Fruit fly (Drosophila melanogaster): ENCODE measurements around the gene Lar.

The Lar gene

dm6 chr2L:19758511-19759128 is 172.2 kb downstream of the Lar start, which contains the start of the genes CG10628 and Dus3 (continued):
- TF ChIP-seq tll (GFP tag; optimal IDR thresholded peaks at IDR 0.05) (peak in 1 of 2 experiments; percentile 22), Nf-YC (tag; optimal IDR thresholded peaks at IDR 0.05) (peak; percentile 82), Tbp (GFP tag; optimal IDR thresholded peaks at IDR 0.05) (no peak), ems (GFP tag; optimal IDR thresholded peaks at IDR 0.05) (peak; percentile 93), BtbVII (GFP tag; optimal IDR thresholded peaks at IDR 0.05) (peak; percentile 82), Bteb2 (GFP tag; optimal IDR thresholded peaks at IDR 0.05) (peak; percentile 93), Fer1 (GFP tag; optimal IDR thresholded peaks at IDR 0.05) (peak; percentile 92), dmrt11E (tag; optimal IDR thresholded peaks at IDR 0.05) (peak; percentile 81), CG11723 (GFP tag; optimal IDR thresholded peaks at IDR 0.05) (peak; percentile 78), shn (GFP tag; optimal IDR thresholded peaks at IDR 0.05) (peak; percentile 90), bsh (GFP tag; optimal IDR thresholded peaks at IDR 0.05) (peak; percentile 78 to 95), CG9817 (tag; optimal IDR thresholded peaks at IDR 0.05) (peak; percentile 92), CG15011 (GFP tag; optimal IDR thresholded peaks at IDR 0.05) (peak; percentile 80), CG13624 (GFP tag; optimal IDR thresholded peaks at IDR 0.05) (peak; percentile 94), Doc2 (GFP tag; IDR thresholded peaks at IDR 0.05) (peak; percentile 28; the same call in 1 of the 2 replicates), gcm (GFP tag; optimal IDR thresholded peaks at IDR 0.05) (peak; percentile 79), Gug (GFP tag; IDR thresholded peaks at IDR 0.05) (peak; percentile 88), CG5180 (GFP tag; optimal IDR thresholded peaks at IDR 0.05) (peak; percentile 62), CG11247 (GFP tag; IDR thresholded peaks at IDR 0.05) (peak; percentile 89), CG14441 (GFP tag; IDR thresholded peaks at IDR 0.05) (peak; percentile 93), Ssrp (tag; optimal IDR thresholded peaks at IDR 0.05) (peak; percentile 86), da (GFP tag; optimal IDR thresholded peaks at IDR 0.05) (peak; percentile 73), usp (GFP tag; optimal IDR thresholded peaks at IDR 0.05) (no peak), abd-A (tag; optimal IDR thresholded peaks at IDR 0.05) (peak; percentile 93), dmrt99B (tag; optimal IDR thresholded peaks at IDR 0.05) (peak; percentile 88), CG1603 (tag; optimal IDR thresholded peaks at IDR 0.05) (peak; percentile 96), Asciz (GFP tag; optimal IDR thresholded peaks at IDR 0.05) (peak; percentile 73), nom (GFP tag; optimal IDR thresholded peaks at IDR 0.05) (peak; percentile 64), repo (GFP tag; optimal IDR thresholded peaks at IDR 0.05) (peak; percentile 83), nau (GFP tag; optimal IDR thresholded peaks at IDR 0.05) (peak; percentile 83), CG3726 (GFP tag; IDR thresholded peaks at IDR 0.05) (peak; percentile 69; the same call in 2 of the 3 replicates), CG3065 (GFP tag; optimal IDR thresholded peaks at IDR 0.05) (peak; percentile 77), aop (GFP tag; IDR thresholded peaks at IDR 0.05) (peak; percentile 66), CG18619 (GFP tag; optimal IDR thresholded peaks at IDR 0.05) (peak; percentile 83), CG9876 (GFP tag; optimal IDR thresholded peaks at IDR 0.05) (peak; percentile 80), TFAM (GFP tag; optimal IDR thresholded peaks at IDR 0.05) (no peak), gcm2 (GFP tag; optimal IDR thresholded peaks at IDR 0.05) (peak; percentile 80), CG10654 (GFP tag; optimal IDR thresholded peaks at IDR 0.05) (peak; percentile 93), p53 (GFP tag; optimal IDR thresholded peaks at IDR 0.05) (peak; percentile 73), gce (GFP tag; IDR thresholded peaks at IDR 0.05) (peak; percentile 70; the same call in 1 of the 3 replicates), CG13123 (GFP tag; optimal IDR thresholded peaks at IDR 0.05) (peak; percentile 85), HLHmδ (GFP tag; optimal IDR thresholded peaks at IDR 0.05) (no peak), bab2 (GFP tag; optimal IDR thresholded peaks at IDR 0.05) (peak; percentile 93), tin (GFP tag; optimal IDR thresholded peaks at IDR 0.05) (peak; percentile 90), Taf1 (GFP tag; IDR thresholded peaks at IDR 0.05) (peak; percentile 81; the same call in 1 of the 2 replicates), sens (GFP tag) (peak; percentile 98), Deaf1 (tag; optimal IDR thresholded peaks at IDR 0.05) (peak; percentile 67), ind (GFP tag; optimal IDR thresholded peaks at IDR 0.05) (peak; percentile 96), Vsx1 (GFP tag; optimal IDR thresholded peaks at IDR 0.05) (no peak), dati (GFP tag; IDR thresholded peaks at IDR 0.05) (0 out of 2 replicates have a peak, but pooled peaks have one; percentile 53)

Measured in whole organism, embryonic.